Worm (Caenorhabditis elegans) whole organism, late embryonic: Measurements from ENCODE around the gene T21C9.6.

Experiments used
- C08G9.2 ChIP-seq: sonication (generic microtip); optimal IDR thresholded peaks from 2 replicates; lab custom pipeline; 2016; ENCODE audit warnings: mild to moderate bottlenecking, missing genetic modification characterization, moderate library complexity, missing compliant biosample characterization
- C38D4.7 ChIP-seq: fragments of 200-800 bp; sonication (Bioruptor generic); optimal IDR thresholded peaks from 2 replicates; lab custom pipeline; 2018; ENCODE audit warnings: mild to moderate bottlenecking, missing genetic modification characterization, moderate library complexity, missing compliant biosample characterization
- K02D7.2 ChIP-seq: sonication (generic microtip); optimal IDR thresholded peaks from 2 replicates; lab custom pipeline; 2017; ENCODE audit warnings: mild to moderate bottlenecking, missing genetic modification characterization, missing compliant biosample characterization
- T23F11.4 ChIP-seq: fragments of 200-800 bp; sonication (Bioruptor generic); optimal IDR thresholded peaks from 2 replicates; lab custom pipeline; 2018; ENCODE audit warnings: mild to moderate bottlenecking, missing genetic modification characterization, missing compliant biosample characterization
- ceh-18 ChIP-seq: sonication (generic microtip); optimal IDR thresholded peaks from 2 replicates; lab custom pipeline; 2016; ENCODE audit warnings: missing genetic modification characterization, missing compliant biosample characterization
- ceh-19 ChIP-seq: fragments of 200-800 bp; sonication (Bioruptor generic); optimal IDR thresholded peaks from 2 replicates; lab custom pipeline; 2018; ENCODE audit warnings: mild to moderate bottlenecking, missing genetic modification characterization, missing compliant biosample characterization
- ceh-24 ChIP-seq: sonication (generic microtip); optimal IDR thresholded peaks from 2 replicates; lab custom pipeline; 2016; ENCODE audit warnings: mild to moderate bottlenecking, missing genetic modification characterization, missing compliant biosample characterization
- ceh-31 ChIP-seq: sonication (generic microtip); optimal IDR thresholded peaks from 2 replicates; lab custom pipeline; 2016; ENCODE audit warnings: missing genetic modification characterization, missing compliant biosample characterization
- ceh-6 ChIP-seq: fragments of 200-800 bp; sonication (Bioruptor generic); optimal IDR thresholded peaks from 2 replicates; lab custom pipeline; 2018; ENCODE audit warnings: mild to moderate bottlenecking, missing genetic modification characterization, missing compliant biosample characterization
- che-1 ChIP-seq: sonication (generic microtip); optimal IDR thresholded peaks from 2 replicates; lab custom pipeline; 2016; ENCODE audit warnings: mild to moderate bottlenecking, missing genetic modification characterization, missing compliant biosample characterization
- dmd-4 ChIP-seq: sonication (generic microtip); optimal IDR thresholded peaks from 2 replicates; lab custom pipeline; 2016; ENCODE audit warnings: borderline replicate concordance, missing genetic modification characterization, missing compliant biosample characterization
- elt-2 ChIP-seq: sonication (generic microtip); optimal IDR thresholded peaks from 2 replicates; lab custom pipeline; 2016; ENCODE audit warnings: missing genetic modification reagents, missing genetic modification characterization, missing compliant biosample characterization
- elt-4 ChIP-seq: sonication (generic microtip); optimal IDR thresholded peaks from 2 replicates; lab custom pipeline; 2016; ENCODE audit warnings: missing genetic modification characterization, missing compliant biosample characterization
- fax-1 ChIP-seq: sonication (generic microtip); optimal IDR thresholded peaks from 2 replicates; lab custom pipeline; 2016; ENCODE audit warnings: missing genotype, missing genetic modification characterization, missing compliant biosample characterization
- fkh-6 ChIP-seq: sonication (generic microtip); optimal IDR thresholded peaks from 2 replicates; lab custom pipeline; 2016; ENCODE audit warnings: missing genetic modification characterization, missing compliant biosample characterization
- gmeb-2 ChIP-seq: sonication (generic microtip); optimal IDR thresholded peaks from 2 replicates; lab custom pipeline; 2016; ENCODE audit warnings: missing genetic modification characterization, inconsistent platforms, missing compliant biosample characterization
- hlh-8 ChIP-seq: sonication (generic microtip); optimal IDR thresholded peaks from 2 replicates; lab custom pipeline; 2016; ENCODE audit warnings: missing genotype, missing genetic modification characterization, missing compliant biosample characterization
- lim-6 ChIP-seq: sonication (generic microtip); optimal IDR thresholded peaks from 2 replicates; lab custom pipeline; 2016; ENCODE audit warnings: missing genetic modification characterization, missing compliant biosample characterization
- madf-2 ChIP-seq: sonication (generic microtip); optimal IDR thresholded peaks from 2 replicates; lab custom pipeline; 2017; ENCODE audit warnings: missing genetic modification characterization, missing compliant biosample characterization
- nfya-1 ChIP-seq: sonication (generic microtip); optimal IDR thresholded peaks from 2 replicates; lab custom pipeline; 2017; ENCODE audit warnings: missing genetic modification characterization, mild to moderate bottlenecking, missing compliant biosample characterization, antibody characterized with exemption, moderate library complexity
- nhr-11 ChIP-seq: fragments of 150-350 bp; optimal IDR thresholded peaks from 2 replicates; lab custom pipeline; 2014; ENCODE audit warnings: missing biosample characterization, missing genetic modification characterization
- npax-4 ChIP-seq: sonication (generic microtip); optimal IDR thresholded peaks from 2 replicates; lab custom pipeline; 2016; ENCODE audit warnings: missing genetic modification characterization, missing compliant biosample characterization
- odd-2 ChIP-seq: sonication (generic microtip); optimal IDR thresholded peaks from 2 replicates; lab custom pipeline; 2017; ENCODE audit warnings: antibody characterized with exemption, mild to moderate bottlenecking, missing genetic modification characterization, missing compliant biosample characterization
- pat-9 ChIP-seq: fragments of 200-800 bp; sonication (Bioruptor generic); optimal IDR thresholded peaks from 2 replicates; lab custom pipeline; 2018; ENCODE audit warnings: mild to moderate bottlenecking, missing genetic modification characterization, moderate library complexity, missing compliant biosample characterization
- pha-4 ChIP-seq: fragments of 150-350 bp; optimal IDR thresholded peaks from 2 replicates; lab custom pipeline; 2018; ENCODE audit warnings: missing biosample characterization, missing genetic modification reagents, missing genetic modification characterization
- pqm-1 ChIP-seq: sonication (generic microtip); optimal IDR thresholded peaks from 2 replicates; lab custom pipeline; 2016; ENCODE audit warnings: missing genetic modification characterization, missing compliant biosample characterization
- sdc-2 ChIP-seq: sonication (generic microtip); optimal IDR thresholded peaks from 2 replicates; lab custom pipeline; 2016; ENCODE audit warnings: missing genotype, missing genetic modification characterization, missing compliant biosample characterization
- sox-2 ChIP-seq: fragments of 200-800 bp; sonication (Bioruptor generic); IDR thresholded peaks from 2 replicates; pipeline ENCODE4 v1.3.6; 2022; ENCODE audit warnings: missing genetic modification reagents, missing genetic modification characterization, missing compliant biosample characterization
- sox-4 ChIP-seq: sonication (generic microtip); optimal IDR thresholded peaks from 2 replicates; lab custom pipeline; 2017; ENCODE audit warnings: mild to moderate bottlenecking, missing genetic modification characterization, inconsistent platforms, missing compliant biosample characterization
- syd-9 ChIP-seq: sonication (generic microtip); optimal IDR thresholded peaks from 2 replicates; lab custom pipeline; 2016; ENCODE audit warnings: mild to moderate bottlenecking, missing genetic modification characterization, moderate library complexity, missing compliant biosample characterization
- tbx-2 ChIP-seq: sonication (generic microtip); optimal IDR thresholded peaks from 2 replicates; lab custom pipeline; 2016; ENCODE audit warnings: missing genetic modification characterization, missing compliant biosample characterization
- tbx-7 ChIP-seq: sonication (generic microtip); optimal IDR thresholded peaks from 2 replicates; lab custom pipeline; 2016; ENCODE audit warnings: missing genotype, missing genetic modification characterization, missing compliant biosample characterization
- unc-3 ChIP-seq, 2 experiments: fragments of 200-800 bp in 1 of 2; sonication (Bioruptor generic) in 1 of 2; sonication (generic microtip) in 1 of 2; conservative IDR thresholded peaks in 1 of 2; optimal IDR thresholded peaks in 1 of 2; 2 replicates each; pipeline versions ENCODE4 v1.3.6 to Lab custom; 2016 to 2022; ENCODE audit warnings: missing compliant biosample characterization in 2 of 2, missing genetic modification characterization in 2 of 2, missing genetic modification reagents in 1 of 2
- unc-55 ChIP-seq: sonication (generic microtip); optimal IDR thresholded peaks from 2 replicates; lab custom pipeline; 2017; ENCODE audit warnings: missing biosample characterization, missing genetic modification reagents, missing genetic modification characterization
- ztf-16 ChIP-seq: sonication (generic microtip); optimal IDR thresholded peaks from 2 replicates; lab custom pipeline; 2017; ENCODE audit warnings: missing genetic modification characterization, missing compliant biosample characterization

The T21C9.6 gene

DNA sequence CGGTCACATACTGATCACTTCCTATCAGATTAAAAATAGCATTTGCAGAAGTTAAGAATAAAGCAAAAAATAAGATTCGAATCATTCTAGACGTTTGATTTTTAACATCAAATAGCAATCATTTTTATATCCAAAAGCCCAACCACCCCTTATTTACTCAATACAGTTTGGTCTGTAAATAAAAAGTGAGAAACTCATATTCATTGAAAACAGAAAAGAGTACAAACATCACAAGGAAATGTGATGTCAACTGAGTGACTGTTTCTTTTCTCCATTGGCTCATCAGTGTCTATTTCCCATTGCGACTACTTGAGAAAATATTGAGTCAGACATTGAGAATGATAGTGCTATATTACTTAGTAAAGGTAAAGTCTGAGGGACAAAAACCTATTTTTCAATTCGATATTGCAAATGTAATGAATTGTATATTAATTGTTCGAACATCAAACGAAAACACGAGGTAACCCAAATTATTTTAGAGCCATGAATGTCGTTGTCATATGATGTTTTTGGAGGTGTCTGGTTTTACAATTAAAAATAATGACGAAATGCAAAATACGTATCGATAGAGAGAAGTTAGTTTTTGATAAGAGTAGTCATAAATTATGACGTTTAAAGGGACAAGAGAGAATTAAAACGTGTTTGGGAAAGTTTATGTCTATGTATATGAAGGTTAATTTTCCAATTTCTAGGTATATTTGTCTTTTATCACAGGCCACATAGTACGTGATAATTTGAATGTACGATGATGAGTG is 8.3 kb downstream of the T21C9.6 start, which contains the start of gene ttr-23:
ttr-23 (minus strand) TSS at position 87 of the 755 bp plus-strand sequence.
- TF ChIP-seq elt-2 (tag; lab: Kevin White, UChicago) (no peak), ceh-6 (no peak), tbx-7 (tag; lab: Kevin White, UChicago) (no peak), syd-9 (tag; lab: Kevin White, UChicago) (no peak), ceh-24 (no peak), sox-4 (tag; lab: Kevin White, UChicago) (no peak), C08G9.2 (tag; lab: Kevin White, UChicago) (no peak), npax-4 (tag; lab: Kevin White, UChicago) (no peak), unc-55 (GFP tag; lab: Kevin White, UChicago) (no peak), tbx-2 (no peak), dmd-4 (tag; lab: Kevin White, UChicago) (no peak), fax-1 (no peak), sox-2 (no peak), sdc-2 (no peak), C38D4.7 (GFP tag; lab: Kevin White, UChicago) (no peak), che-1 (no peak), hlh-8 (tag; lab: Kevin White, UChicago) (no peak)

DNA sequence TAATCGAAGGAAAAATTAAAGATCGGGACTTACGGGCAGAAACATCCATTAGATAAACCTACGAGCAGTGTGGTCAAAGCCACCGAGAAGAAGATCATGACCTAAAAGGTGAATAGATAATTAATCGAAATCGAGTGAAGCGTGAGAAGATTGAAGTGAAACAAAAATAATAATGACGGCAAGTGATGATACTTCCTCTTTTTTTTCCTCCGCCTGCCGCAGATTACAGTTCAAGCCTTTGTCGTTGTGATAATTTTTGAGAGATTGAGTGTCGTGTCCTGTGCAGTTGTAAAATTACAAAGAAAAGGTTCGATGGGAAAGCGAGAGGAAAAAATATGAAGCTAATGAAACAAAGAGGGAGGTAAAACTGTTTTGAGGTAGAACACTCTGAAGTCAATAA is 10.8 kb downstream of the T21C9.6 start, which contains the start of gene T21C9.9:
T21C9.9 (minus strand) TSS at position 101 of the 400 bp plus-strand sequence.
- TF ChIP-seq gmeb-2, result no peak
- no peak for TF ChIP-seq K02D7.2 (tag; lab: Kevin White, UChicago)
- no peak for TF ChIP-seq nhr-11 (tag; lab: Kevin White, UChicago)
- TF ChIP-seq fkh-6, result no peak
- no peak for TF ChIP-seq ceh-19
- no peak for TF ChIP-seq syd-9 (tag; lab: Kevin White, UChicago)
- no peak for TF ChIP-seq C38D4.7 (GFP tag; lab: Kevin White, UChicago)
- no peak for TF ChIP-seq C08G9.2 (tag; lab: Kevin White, UChicago)
- TF ChIP-seq, all 69 proteins: peak for 0

DNA sequence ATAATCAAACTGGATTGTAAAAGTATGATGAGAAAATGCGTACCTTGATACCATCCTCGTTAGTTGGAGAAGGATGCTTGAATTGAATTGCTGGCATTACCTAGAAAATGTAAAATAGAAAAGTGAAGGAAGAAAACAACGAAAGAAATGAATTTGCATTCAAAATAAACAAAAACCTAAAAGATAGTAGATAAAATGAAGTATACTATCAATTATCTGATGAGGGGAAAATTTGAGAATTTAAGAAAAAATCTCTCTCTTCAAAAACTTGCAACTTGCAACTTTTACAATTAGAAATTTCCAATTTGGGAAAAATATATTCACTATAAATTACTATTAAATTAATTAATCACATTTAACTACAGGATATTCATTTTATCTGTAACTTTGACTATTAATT is 13.1 kb downstream of the T21C9.6 start, which contains the start of gene T21C9.11:
T21C9.11 (minus strand) TSS at position 101 of the 400 bp plus-strand sequence.
- no peak for TF ChIP-seq ceh-31 (tag; lab: Kevin White, UChicago)
- TF ChIP-seq elt-4 (tag; lab: Kevin White, UChicago), result no peak
- no peak for TF ChIP-seq ztf-16 (tag; lab: Kevin White, UChicago)

DNA sequence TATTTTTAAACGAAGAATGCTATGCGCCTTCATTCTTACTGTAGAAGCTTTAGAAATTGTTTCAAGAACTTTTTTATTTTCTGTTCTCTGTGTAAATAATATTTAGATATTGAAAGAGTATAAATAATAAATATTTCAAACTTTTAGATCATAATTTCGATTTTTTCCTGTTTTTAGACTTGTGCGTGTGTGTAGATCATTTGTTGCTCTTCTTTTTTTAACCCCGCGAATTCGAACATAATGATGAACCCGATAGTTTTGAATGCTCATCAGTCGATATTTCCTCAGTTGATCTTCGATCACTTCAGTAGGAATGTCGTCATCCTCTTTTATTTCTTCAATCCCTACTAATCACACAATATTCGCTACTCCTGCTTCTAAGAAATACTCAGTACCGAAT is 15.5 kb downstream of the T21C9.6 start, which contains the start of gene T21C9.13:
T21C9.13 (plus strand) TSS at position 33 of the 400 bp plus-strand sequence.
- TF ChIP-seq nfya-1 (no peak), ceh-18 (no peak), odd-2 (tag; lab: Kevin White, UChicago) (no peak), unc-3 (GFP tag; conservative IDR thresholded peaks at IDR 0.05; lab: Robert Waterston, UW) (no peak), unc-3 (tag; optimal IDR thresholded peaks at IDR 0.05; lab: Kevin White, UChicago) (no peak), fax-1 (no peak), dmd-4 (tag; lab: Kevin White, UChicago) (no peak), sox-4 (tag; lab: Kevin White, UChicago) (no peak), pqm-1 (no peak), gmeb-2 (no peak), sdc-2 (no peak)
- TF ChIP-seq, all 69 proteins: peak for 0

DNA sequence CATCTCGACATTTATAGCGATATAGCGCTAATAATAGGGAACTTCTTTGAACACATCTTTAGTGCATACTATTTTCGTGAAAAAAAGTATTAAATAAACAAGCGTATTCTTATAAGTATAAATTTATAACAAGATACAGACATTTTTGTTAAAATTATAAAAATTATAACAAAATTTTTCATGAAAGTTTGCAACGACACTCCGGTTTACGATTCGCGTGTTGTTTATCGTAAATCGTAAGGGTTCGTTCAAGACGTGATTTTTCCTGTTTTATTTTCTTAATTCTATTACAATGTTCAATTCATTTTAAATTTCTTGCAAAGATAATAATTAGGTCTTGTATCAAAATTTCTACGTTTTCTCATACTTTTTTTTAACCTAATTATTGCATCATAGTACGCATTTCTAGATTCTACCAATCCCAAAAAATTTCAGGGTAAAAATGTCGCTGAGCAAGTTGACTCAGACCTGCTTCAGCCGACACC is 17.0 kb downstream of the T21C9.6 start, which contains the start of gene scpl-4:
scpl-4 (plus strand) TSS at position 435 of the 485 bp plus-strand sequence.
- TF ChIP-seq npax-4 (tag; lab: Kevin White, UChicago), result no peak
- TF ChIP-seq ztf-16 (tag; lab: Kevin White, UChicago), result no peak
- no peak for TF ChIP-seq lim-6 (tag; lab: Kevin White, UChicago)
- no peak for TF ChIP-seq pha-4
- no peak for TF ChIP-seq pat-9 (tag; lab: Kevin White, UChicago)
- TF ChIP-seq sdc-2, result no peak
- no peak for TF ChIP-seq madf-2 (tag; lab: Kevin White, UChicago)
- TF ChIP-seq T23F11.4, result no peak
- no peak for TF ChIP-seq sox-4 (tag; lab: Kevin White, UChicago)
- TF ChIP-seq, all 69 proteins: peak for 0
